Worm (Caenorhabditis elegans) whole organism, midembryonic: ENCODE results near the gene irld-6.

Experiments used
- T22C8.4 ChIP-seq: fragments of 200-800 bp; sonication (Bioruptor generic); IDR thresholded peaks from 2 replicates; pipeline ENCODE4 v1.3.6; 2022; ENCODE audit warnings: missing genetic modification characterization, missing compliant biosample characterization
- cog-1 ChIP-seq: sonication (generic microtip); optimal IDR thresholded peaks from 2 replicates; lab custom pipeline; 2016; ENCODE audit warnings: missing genetic modification characterization, missing compliant biosample characterization
- flt-1 ChIP-seq: fragments of 200-800 bp; sonication (Bioruptor generic); IDR thresholded peaks from 2 replicates; pipeline ENCODE4 v1.3.6; 2022; ENCODE audit warnings: missing genetic modification characterization, missing compliant biosample characterization
- klf-2 ChIP-seq: fragments of 200-800 bp; sonication (Bioruptor generic); conservative IDR thresholded peaks from 2 replicates; pipeline ENCODE4 v1.3.6; 2022; ENCODE audit warnings: missing genetic modification reagents, missing genetic modification characterization, missing compliant biosample characterization
- med-1 ChIP-seq: sonication (generic microtip); optimal IDR thresholded peaks from 2 replicates; lab custom pipeline; 2017; ENCODE audit warnings: missing genetic modification characterization, mild to moderate bottlenecking, missing compliant biosample characterization, antibody characterized with exemption, missing genetic modification reagents; ENCODE audit not compliant: insufficient read depth
- ref-1 ChIP-seq: fragments of 200-800 bp; sonication (Bioruptor generic); conservative IDR thresholded peaks from 2 replicates; pipeline ENCODE4 v1.3.6; 2022; ENCODE audit warnings: missing genetic modification reagents, missing genetic modification characterization, missing compliant biosample characterization
- tab-1 ChIP-seq: fragments of 200-800 bp; sonication (Bioruptor generic); IDR thresholded peaks from 2 replicates; pipeline ENCODE4 v1.3.6; 2022; ENCODE audit warnings: missing genetic modification characterization, missing compliant biosample characterization
- ztf-23 ChIP-seq: fragments of 200-800 bp; sonication (Bioruptor generic); IDR thresholded peaks from 2 replicates; pipeline ENCODE4 v1.3.6; 2022; ENCODE audit warnings: missing genetic modification reagents, missing genetic modification characterization, missing compliant biosample characterization
- ztf-29 ChIP-seq: fragments of 200-800 bp; sonication (Bioruptor generic); IDR thresholded peaks from 2 replicates; pipeline ENCODE4 v1.3.6; 2022; ENCODE audit warnings: missing genetic modification reagents, missing genetic modification characterization, missing compliant biosample characterization

Gene irld-6

DNA sequence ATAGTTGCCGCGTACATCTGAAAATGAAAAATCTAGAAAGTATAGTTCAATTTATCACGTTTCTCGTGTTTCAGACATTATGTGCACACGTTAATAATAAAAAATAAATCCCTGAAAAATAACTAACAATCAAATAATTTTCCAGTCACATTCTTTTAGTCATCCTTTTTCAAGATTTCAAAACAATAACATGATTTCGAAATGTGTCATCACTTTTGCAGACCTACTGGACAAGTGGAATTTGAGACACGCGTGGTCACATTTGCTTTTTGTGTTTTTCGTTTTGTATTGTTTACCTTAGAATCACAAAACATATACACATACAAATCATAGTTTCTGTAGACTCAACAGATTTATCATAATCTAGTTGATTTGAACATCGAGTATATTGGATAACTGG, 47.2 kb downstream of the irld-6 start:
- no peak for TF ChIP-seq flt-1
- TF ChIP-seq cog-1 (tag; lab: Kevin White, UChicago), result no peak
- TF ChIP-seq ztf-29, result no peak
- no peak for TF ChIP-seq ztf-23 (GFP tag; lab: Robert Waterston, UW)
- no peak for TF ChIP-seq T22C8.4 (GFP tag; lab: Robert Waterston, UW)
- TF ChIP-seq ref-1 (GFP tag; lab: Robert Waterston, UW), result no peak
- no peak for TF ChIP-seq med-1
- no peak for TF ChIP-seq tab-1
- TF ChIP-seq klf-2 (GFP tag; lab: Robert Waterston, UW), result no peak

DNA sequence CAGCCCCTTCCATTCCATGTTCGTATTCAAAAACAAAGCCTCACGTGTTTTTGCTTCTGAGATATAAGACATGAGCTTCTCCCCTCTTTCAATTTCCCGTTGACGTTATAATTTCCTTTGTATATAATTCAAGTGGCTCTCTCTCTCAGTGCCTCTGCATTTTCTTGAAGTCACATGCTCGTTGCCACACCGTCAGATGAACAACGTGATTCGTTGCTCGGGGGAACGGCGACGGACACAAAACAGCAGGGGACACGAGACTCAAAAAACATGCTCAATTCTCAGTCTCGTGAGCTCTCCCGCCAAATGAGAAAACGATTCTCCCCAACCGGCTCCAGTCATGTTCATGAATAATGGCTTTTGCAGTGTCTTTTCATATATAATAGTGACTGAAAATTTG, 48.3 kb downstream of the irld-6 start:
- no peak for TF ChIP-seq med-1
- TF ChIP-seq ztf-23 (GFP tag; lab: Robert Waterston, UW), result no peak
- TF ChIP-seq T22C8.4 (GFP tag; lab: Robert Waterston, UW), result no peak
- no peak for TF ChIP-seq klf-2 (GFP tag; lab: Robert Waterston, UW)
- no peak for TF ChIP-seq tab-1
